Worm (Caenorhabditis elegans): Measurements from ENCODE around the gene fbxb-53.

DNA sequence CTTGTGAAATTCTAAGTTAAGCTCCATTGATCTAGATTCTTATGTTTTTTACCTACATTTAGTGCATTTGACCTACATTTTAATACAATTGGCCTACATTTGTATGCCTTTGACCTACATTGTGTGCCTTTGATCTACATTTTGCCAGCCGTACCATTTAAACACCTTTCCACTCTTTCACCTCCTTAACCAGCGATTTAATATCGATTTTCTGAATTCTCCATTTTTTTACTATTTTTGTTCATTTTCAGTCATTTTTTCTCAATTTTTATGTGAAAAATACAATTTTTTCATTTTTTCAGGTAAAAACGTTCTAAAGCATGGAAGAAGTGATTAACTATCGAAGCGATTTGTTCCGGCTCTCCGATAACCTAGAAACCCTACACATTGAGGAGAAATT is 43.7 kb upstream of the fbxb-53 start, which contains the start of gene btb-7:
- TF ChIP-seq tab-1 (GFP tag; IDR thresholded peaks at IDR 0.05) (no peak), ref-1 (GFP tag; conservative IDR thresholded peaks at IDR 0.05) (no peak), ztf-29 (GFP tag; IDR thresholded peaks at IDR 0.05) (no peak), cog-1 (tag; optimal IDR thresholded peaks at IDR 0.05) (no peak), flt-1 (GFP tag; IDR thresholded peaks at IDR 0.05) (no peak), T22C8.4 (GFP tag; IDR thresholded peaks at IDR 0.05) (no peak)
